Worm (Caenorhabditis elegans): ENCODE measurements around the gene sam-4.
A peak's percentile ranks its signal among the peaks of the same experiment; 100 is the strongest.

The sam-4 gene

ce11 chrII:5693893-5694292 is 44.8 kb upstream of the sam-4 start, which contains the start of gene C25H3.3:
C25H3.3 (plus strand) TSS chrII:5694193.
- no peak for TF ChIP-seq ztf-1 (GFP tag; conservative IDR thresholded peaks at IDR 0.05)
- no peak for TF ChIP-seq nhr-12 (tag; optimal IDR thresholded peaks at IDR 0.05)
- no peak for TF ChIP-seq lsy-2 (tag; optimal IDR thresholded peaks at IDR 0.05)
- TF ChIP-seq R02D3.7 (tag; optimal IDR thresholded peaks at IDR 0.05): no peak
- no peak for TF ChIP-seq unc-62 (GFP tag; optimal IDR thresholded peaks at IDR 0.05)
- no peak for TF ChIP-seq gmeb-1 (tag; optimal IDR thresholded peaks at IDR 0.05)
- TF ChIP-seq mab-5 (tag; optimal IDR thresholded peaks at IDR 0.05): no peak
- no peak for TF ChIP-seq mdl-1 (tag; optimal IDR thresholded peaks at IDR 0.05)
- TF ChIP-seq elt-1 (tag; optimal IDR thresholded peaks at IDR 0.05): no peak
- TF ChIP-seq lin-13 (GFP tag; optimal IDR thresholded peaks at IDR 0.05): no peak
- TF ChIP-seq fos-1 (tag; optimal IDR thresholded peaks at IDR 0.05): no peak

- TF ChIP-seq C34F6.9 (tag; optimal IDR thresholded peaks at IDR 0.05) (peak; percentile 11), lsy-2 (tag; optimal IDR thresholded peaks at IDR 0.05) (peak in 1 of 2 experiments; percentile 39), unc-62 (GFP tag; optimal IDR thresholded peaks at IDR 0.05) (no peak), sma-9 (GFP tag; optimal IDR thresholded peaks at IDR 0.05) (no peak), sma-9 (tag; optimal IDR thresholded peaks at IDR 0.05) (no peak), R02D3.7 (tag; optimal IDR thresholded peaks at IDR 0.05) (no peak)
Measured at ce11 chrII:5691216-5691771, 42.2 kb upstream of the sam-4 start, which contains the start of the genes ndub-5 and eif-2D. ndub-5 (minus strand) TSS chrII:5691353. eif-2D (plus strand) TSS chrII:5691721.

DNA sequence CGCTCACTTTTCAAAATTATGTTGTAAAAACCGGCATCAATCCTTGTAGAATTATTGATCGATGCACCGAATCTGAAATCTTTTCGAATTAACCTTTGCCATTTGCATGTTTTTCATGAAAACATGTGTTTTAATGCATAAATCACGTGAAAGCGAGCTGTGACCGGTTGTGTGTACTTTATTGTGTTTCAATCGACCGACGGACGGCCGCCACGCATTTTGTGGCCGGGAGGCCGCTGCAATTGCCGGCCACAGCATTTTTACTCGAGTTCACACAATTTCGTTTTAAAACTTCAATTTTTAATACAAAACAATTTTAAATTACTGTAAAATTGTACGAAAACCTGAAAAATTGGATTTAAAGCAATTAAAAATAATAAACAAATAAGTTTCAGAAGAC is 39.9 kb upstream of the sam-4 start, which contains the start of gene C25H3.11:
Gene C25H3.11 (minus strand): TSS at position 82 of the 400 bp plus-strand sequence.
- TF ChIP-seq aly-2 (tag; optimal IDR thresholded peaks at IDR 0.05) (no peak), fos-1 (tag; optimal IDR thresholded peaks at IDR 0.05) (peak; percentile 33), ceh-16 (tag; optimal IDR thresholded peaks at IDR 0.05) (no peak), unc-39 (tag; optimal IDR thresholded peaks at IDR 0.05) (no peak), R02D3.7 (tag; optimal IDR thresholded peaks at IDR 0.05) (no peak), lsy-2 (tag; optimal IDR thresholded peaks at IDR 0.05) (peak in 1 of 2 experiments; percentile 43), nhr-23 (tag; optimal IDR thresholded peaks at IDR 0.05) (no peak), egl-27 (tag; optimal IDR thresholded peaks at IDR 0.05) (no peak), nhr-6 (tag; optimal IDR thresholded peaks at IDR 0.05) (no peak), crh-2 (tag; optimal IDR thresholded peaks at IDR 0.05) (peak; percentile 59), sma-9 (GFP tag; optimal IDR thresholded peaks at IDR 0.05) (no peak), sma-9 (tag; optimal IDR thresholded peaks at IDR 0.05) (no peak), gmeb-1 (tag; optimal IDR thresholded peaks at IDR 0.05) (no peak), Y55F3AM.14 (GFP tag; optimal IDR thresholded peaks at IDR 0.05) (no peak), nhr-21 (tag; optimal IDR thresholded peaks at IDR 0.05) (peak; percentile 21), sma-3 (GFP tag; optimal IDR thresholded peaks at IDR 0.05) (peak; percentile 10), mdl-1 (tag; optimal IDR thresholded peaks at IDR 0.05) (no peak), alr-1 (tag; optimal IDR thresholded peaks at IDR 0.05) (no peak), elt-3 (tag; optimal IDR thresholded peaks at IDR 0.05) (no peak), F13H6.1 (tag; optimal IDR thresholded peaks at IDR 0.05) (peak; percentile 13), lin-11 (tag; optimal IDR thresholded peaks at IDR 0.05) (no peak), sem-4 (tag; optimal IDR thresholded peaks at IDR 0.05) (no peak), nhr-129 (tag; optimal IDR thresholded peaks at IDR 0.05) (no peak), blmp-1 (tag; optimal IDR thresholded peaks at IDR 0.05; ENCODE audit: insufficient read depth) (no peak), nhr-10 (tag; optimal IDR thresholded peaks at IDR 0.05) (no peak), C34F6.9 (tag; optimal IDR thresholded peaks at IDR 0.05) (peak; percentile 47), ztf-11 (tag; optimal IDR thresholded peaks at IDR 0.05) (no peak), ztf-1 (GFP tag; conservative IDR thresholded peaks at IDR 0.05) (no peak), ama-1 (optimal IDR thresholded peaks at IDR 0.05) (no peak), elt-1 (tag; optimal IDR thresholded peaks at IDR 0.05) (no peak), unc-62 (GFP tag; optimal IDR thresholded peaks at IDR 0.05) (no peak), ZK546.5 (tag; optimal IDR thresholded peaks at IDR 0.05) (no peak), nhr-237 (tag; optimal IDR thresholded peaks at IDR 0.05) (no peak), peb-1 (tag; optimal IDR thresholded peaks at IDR 0.05) (no peak), nhr-25 (tag; optimal IDR thresholded peaks at IDR 0.05) (peak; percentile 41), nhr-12 (tag; optimal IDR thresholded peaks at IDR 0.05) (no peak), skn-1 (tag; optimal IDR thresholded peaks at IDR 0.05) (no peak), lin-13 (GFP tag; optimal IDR thresholded peaks at IDR 0.05) (no peak), nhr-77 (tag; optimal IDR thresholded peaks at IDR 0.05) (no peak), unc-55 (GFP tag; optimal IDR thresholded peaks at IDR 0.05) (peak; percentile 16), lin-39 (tag; optimal IDR thresholded peaks at IDR 0.05) (no peak), ceh-82 (tag; optimal IDR thresholded peaks at IDR 0.05) (no peak), mbf-1 (tag; optimal IDR thresholded peaks at IDR 0.05) (no peak)
